Worm (Caenorhabditis elegans) whole organism, late embryonic: Measurements from ENCODE around the gene zip-1.

Source experiments
- T23F11.4 ChIP-seq: fragments of 200-800 bp; sonication (Bioruptor generic); optimal IDR thresholded peaks from 2 replicates; lab custom pipeline; 2018; ENCODE audit warnings: mild to moderate bottlenecking, missing genetic modification characterization, missing compliant biosample characterization
- ahr-1 ChIP-seq: sonication (generic microtip); optimal IDR thresholded peaks from 2 replicates; lab custom pipeline; 2016; ENCODE audit warnings: missing genetic modification characterization, missing compliant biosample characterization
- dmd-4 ChIP-seq: sonication (generic microtip); optimal IDR thresholded peaks from 2 replicates; lab custom pipeline; 2016; ENCODE audit warnings: borderline replicate concordance, missing genetic modification characterization, missing compliant biosample characterization
- eyg-1 ChIP-seq: sonication (generic microtip); optimal IDR thresholded peaks from 2 replicates; lab custom pipeline; 2016; ENCODE audit warnings: missing genotype, missing genetic modification characterization, missing compliant biosample characterization
- fax-1 ChIP-seq: sonication (generic microtip); optimal IDR thresholded peaks from 2 replicates; lab custom pipeline; 2016; ENCODE audit warnings: missing genotype, missing genetic modification characterization, missing compliant biosample characterization
- fkh-10 ChIP-seq: fragments of 150-350 bp; optimal IDR thresholded peaks from 2 replicates; lab custom pipeline; 2014; ENCODE audit warnings: missing biosample characterization, missing genetic modification reagents, missing genetic modification characterization
- hlh-30 ChIP-seq: sonication (generic microtip); optimal IDR thresholded peaks from 2 replicates; lab custom pipeline; 2017; ENCODE audit warnings: antibody characterized with exemption, missing genetic modification characterization, missing compliant biosample characterization; ENCODE audit not compliant: insufficient read depth
- pha-4 ChIP-seq: fragments of 150-350 bp; optimal IDR thresholded peaks from 2 replicates; lab custom pipeline; 2018; ENCODE audit warnings: missing biosample characterization, missing genetic modification reagents, missing genetic modification characterization
- unc-55 ChIP-seq: sonication (generic microtip); optimal IDR thresholded peaks from 2 replicates; lab custom pipeline; 2017; ENCODE audit warnings: missing biosample characterization, missing genetic modification reagents, missing genetic modification characterization
- unc-86 ChIP-seq: sonication (generic microtip); optimal IDR thresholded peaks from 2 replicates; lab custom pipeline; 2016; ENCODE audit warnings: missing genetic modification characterization, missing compliant biosample characterization

DNA sequence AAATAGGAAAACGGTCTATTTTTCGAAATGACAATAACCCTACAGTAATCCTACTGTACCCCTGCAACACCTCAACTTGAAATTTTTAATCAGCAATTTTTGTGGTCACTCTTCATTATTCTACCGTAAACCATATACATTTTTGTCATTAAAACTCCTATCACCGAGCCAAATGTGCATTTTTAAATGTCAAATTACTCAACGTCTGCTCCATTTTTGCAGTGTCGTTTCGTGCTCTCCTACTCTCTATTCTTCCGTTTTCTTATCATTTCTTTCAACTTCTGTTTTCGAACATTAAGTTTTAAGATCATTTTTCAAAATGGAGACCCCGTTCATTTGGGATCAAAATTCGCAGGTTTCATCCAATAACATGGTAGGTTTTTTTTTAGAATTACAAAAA is 26.1 kb upstream of the zip-1 start, which contains the start of gene pqn-92:
- TF ChIP-seq pha-4 (tag; lab: Kevin White, UChicago) (no peak), eyg-1 (tag; lab: Kevin White, UChicago) (no peak), dmd-4 (tag; lab: Kevin White, UChicago) (no peak), ahr-1 (tag; lab: Kevin White, UChicago) (no peak), unc-86 (tag; lab: Kevin White, UChicago) (no peak), unc-55 (no peak), fax-1 (tag; lab: Kevin White, UChicago) (no peak), fkh-10 (GFP tag; lab: Kevin White, UChicago) (no peak), hlh-30 (tag; lab: Kevin White, UChicago) (no peak), T23F11.4 (GFP tag; lab: Kevin White, UChicago) (no peak)
